Fruit fly (Drosophila melanogaster): ENCODE results near the gene CG4367.

The CG4367 gene

dm6 chr3R:20311406-20311805, 6.6 kb upstream of the CG4367 start (continued):
- TF ChIP-seq ash1 (GFP tag; optimal IDR thresholded peaks at IDR 0.05) (no peak), CG12769 (tag; optimal IDR thresholded peaks at IDR 0.05) (peak; percentile 93), CG15514 (GFP tag; optimal IDR thresholded peaks at IDR 0.05) (no peak), Hand (GFP tag; optimal IDR thresholded peaks at IDR 0.05) (no peak), stwl (tag; optimal IDR thresholded peaks at IDR 0.05) (no peak), nmo (GFP tag; optimal IDR thresholded peaks at IDR 0.05) (no peak), exex (tag; optimal IDR thresholded peaks at IDR 0.05) (no peak), jing (GFP tag; optimal IDR thresholded peaks at IDR 0.05) (no peak), MBD-R2 (GFP tag; IDR thresholded peaks at IDR 0.05) (no peak), crol (GFP tag; IDR thresholded peaks at IDR 0.05) (peak; percentile 91), Dp (GFP tag; optimal IDR thresholded peaks at IDR 0.05) (no peak), CG5245 (GFP tag; optimal IDR thresholded peaks at IDR 0.05) (no peak), CG1024 (GFP tag; IDR thresholded peaks at IDR 0.05) (no peak), CG8388 (GFP tag; optimal IDR thresholded peaks at IDR 0.05) (no peak), Dbx (GFP tag; IDR thresholded peaks at IDR 0.05) (0 out of 3 replicates have a peak, but pooled peaks have one; percentile 38), GATAe (GFP tag; conservative IDR thresholded peaks at IDR 0.05) (no peak), Fer1 (GFP tag; optimal IDR thresholded peaks at IDR 0.05) (no peak), CG14441 (GFP tag; IDR thresholded peaks at IDR 0.05) (0 out of 2 replicates have a peak, but pooled peaks have one; percentile 16), CG7372 (GFP tag; IDR thresholded peaks at IDR 0.05) (no peak), CG1602 (GFP tag; optimal IDR thresholded peaks at IDR 0.05) (no peak), C15 (GFP tag; IDR thresholded peaks at IDR 0.05) (no peak), Oaz (GFP tag; IDR thresholded peaks at IDR 0.05) (no peak), HLH3B (GFP tag; IDR thresholded peaks at IDR 0.05) (no peak), CG7839 (tag; optimal IDR thresholded peaks at IDR 0.05) (no peak), gcm (GFP tag; optimal IDR thresholded peaks at IDR 0.05) (peak; percentile 75), CG12299 (tag; optimal IDR thresholded peaks at IDR 0.05) (no peak), Lhr (GFP tag; optimal IDR thresholded peaks at IDR 0.05) (no peak), bsh (GFP tag; optimal IDR thresholded peaks at IDR 0.05) (no peak), CG15011 (GFP tag; optimal IDR thresholded peaks at IDR 0.05) (no peak), otp (GFP tag; IDR thresholded peaks at IDR 0.05) (peak; percentile 21; the same call in 1 of the 3 replicates), sc (optimal IDR thresholded peaks at IDR 0.05) (no peak), sc (GFP tag; optimal IDR thresholded peaks at IDR 0.05) (no peak), CG10274 (GFP tag; optimal IDR thresholded peaks at IDR 0.05) (no peak), pita (GFP tag; optimal IDR thresholded peaks at IDR 0.05) (no peak), CG4360 (GFP tag; IDR thresholded peaks at IDR 0.05) (no peak), fru (optimal IDR thresholded peaks at IDR 0.05) (no peak), Sox100B (GFP tag; optimal IDR thresholded peaks at IDR 0.05) (no peak), Camta (GFP tag; optimal IDR thresholded peaks at IDR 0.05) (no peak), CG11696 (GFP tag; IDR thresholded peaks at IDR 0.05) (no peak; the same call in 1 of the 2 replicates), CG10267 (tag; optimal IDR thresholded peaks at IDR 0.05) (no peak), wdn (GFP tag; IDR thresholded peaks at IDR 0.05) (no peak), amos (GFP tag; IDR thresholded peaks at IDR 0.05; ENCODE audit: partially characterized antibody) (no peak), Dek (tag; optimal IDR thresholded peaks at IDR 0.05) (no peak), run (tag; optimal IDR thresholded peaks at IDR 0.05) (no peak), Atf3 (GFP tag; optimal IDR thresholded peaks at IDR 0.05) (no peak), bbx (GFP tag; IDR thresholded peaks at IDR 0.05; ENCODE audit: partially characterized antibody) (no peak), zf30C (GFP tag; optimal IDR thresholded peaks at IDR 0.05) (no peak), CG9437 (GFP tag; optimal IDR thresholded peaks at IDR 0.05) (no peak), sr (GFP tag; IDR thresholded peaks at IDR 0.05) (no peak), CG13287 (GFP tag; IDR thresholded peaks at IDR 0.05; ENCODE audit: partially characterized antibody) (no peak), CG15601 (tag; optimal IDR thresholded peaks at IDR 0.05) (no peak), CG9932 (GFP tag; IDR thresholded peaks at IDR 0.05) (peak; percentile 22; the same call in 1 of the 2 replicates)
